Fruit fly (Drosophila melanogaster) whole organism, embryonic: ENCODE measurements around the gene CG15553.
A peak's percentile ranks its signal among the peaks of the same experiment; 100 is the strongest.

Experiments used
- Adf1 ChIP-seq: fragments of 200-800 bp; sonication (Bioruptor generic); IDR thresholded peaks from 2 replicates; pipeline ENCODE4 v1.3.6; 2022; ENCODE audit warnings: missing biosample characterization, missing genetic modification characterization
- Asciz ChIP-seq: fragments of 200-800 bp; sonication (Bioruptor generic); optimal IDR thresholded peaks from 2 replicates; lab custom pipeline; 2017; ENCODE audit warnings: missing biosample characterization, mild to moderate bottlenecking, missing genetic modification characterization, missing genetic modification reagents
- Blimp-1 ChIP-seq: fragments of 200-800 bp; sonication (Bioruptor generic); optimal IDR thresholded peaks from 3 replicates; lab custom pipeline; 2018; ENCODE audit warnings: missing biosample characterization, missing genetic modification characterization, mild to moderate bottlenecking, moderate library complexity, missing genetic modification reagents
- CG10431 ChIP-seq: fragments of 200-800 bp; sonication (Bioruptor generic); optimal IDR thresholded peaks from 3 replicates; lab custom pipeline; 2018; ENCODE audit warnings: missing biosample characterization, mild to moderate bottlenecking, missing genetic modification characterization
- CG12104 ChIP-seq: fragments of 200-800 bp; sonication (Bioruptor generic); optimal IDR thresholded peaks from 3 replicates; lab custom pipeline; 2016; ENCODE audit warnings: missing biosample characterization, missing genetic modification characterization
- CG15601 ChIP-seq: fragments of 200-800 bp; sonication (Bioruptor generic); optimal IDR thresholded peaks from 3 replicates; lab custom pipeline; 2019; ENCODE audit warnings: missing biosample characterization, mild to moderate bottlenecking, missing genetic modification characterization, moderate library complexity
- CG1602 ChIP-seq: fragments of 200-800 bp; sonication (Bioruptor generic); optimal IDR thresholded peaks from 3 replicates; lab custom pipeline; 2016; ENCODE audit warnings: missing biosample characterization, missing genetic modification characterization
- CG16815 ChIP-seq: fragments of 200-800 bp; sonication (Bioruptor generic); optimal IDR thresholded peaks from 3 replicates; lab custom pipeline; 2017; ENCODE audit warnings: missing biosample characterization, mild to moderate bottlenecking, missing genetic modification characterization
- CG1792 ChIP-seq: fragments of 200-800 bp; sonication (Bioruptor generic); optimal IDR thresholded peaks from 2 replicates; lab custom pipeline; 2016; ENCODE audit warnings: missing biosample characterization, missing genetic modification characterization
- CG1832 ChIP-seq: fragments of 200-800 bp; sonication (Bioruptor generic); optimal IDR thresholded peaks from 2 replicates; lab custom pipeline; 2017; ENCODE audit warnings: missing biosample characterization, mild to moderate bottlenecking, missing genetic modification characterization, inconsistent platforms
- CG2202 ChIP-seq: fragments of 200-800 bp; sonication (Bioruptor generic); optimal IDR thresholded peaks from 2 replicates; lab custom pipeline; 2018; ENCODE audit warnings: missing biosample characterization, mild to moderate bottlenecking, missing genetic modification characterization
- CG2889 ChIP-seq: fragments of 200-800 bp; sonication (Bioruptor generic); IDR thresholded peaks from 3 replicates; pipeline ENCODE4 v1.3.6; 2022; ENCODE audit warnings: missing biosample characterization, missing genetic modification characterization
- CG30403 ChIP-seq: fragments of 200-800 bp; sonication (Bioruptor generic); optimal IDR thresholded peaks from 3 replicates; lab custom pipeline; 2016; ENCODE audit warnings: missing biosample characterization, missing genetic modification characterization
- CG4360 ChIP-seq: fragments of 200-800 bp; sonication (Bioruptor generic); IDR thresholded peaks from 2 replicates; pipeline ENCODE4 v1.3.6; 2022; ENCODE audit warnings: missing biosample characterization, missing genetic modification characterization
- CG6254 ChIP-seq: fragments of 200-800 bp; sonication (Bioruptor generic); optimal IDR thresholded peaks from 3 replicates; lab custom pipeline; 2017; ENCODE audit warnings: mild to moderate bottlenecking, missing biosample characterization, missing genetic modification reagents, missing genetic modification characterization
- CG7556 ChIP-seq: fragments of 200-800 bp; sonication (Bioruptor generic); optimal IDR thresholded peaks from 2 replicates; lab custom pipeline; 2017; ENCODE audit warnings: missing biosample characterization, mild to moderate bottlenecking, missing genetic modification characterization
- CG7987 ChIP-seq: fragments of 200-800 bp; sonication (Bioruptor generic); optimal IDR thresholded peaks from 2 replicates; lab custom pipeline; 2018; ENCODE audit warnings: missing biosample characterization, mild to moderate bottlenecking, missing genetic modification characterization, moderate library complexity
- Camta ChIP-seq: fragments of 200-800 bp; sonication (Bioruptor generic); optimal IDR thresholded peaks from 2 replicates; lab custom pipeline; 2016; ENCODE audit warnings: missing biosample characterization, missing genetic modification characterization
- D19B ChIP-seq: fragments of 200-800 bp; sonication (Bioruptor generic); optimal IDR thresholded peaks from 2 replicates; lab custom pipeline; 2017; ENCODE audit warnings: missing biosample characterization, mild to moderate bottlenecking, missing genetic modification characterization
- Doc3 ChIP-seq: fragments of 200-800 bp; sonication (Bioruptor generic); IDR thresholded peaks from 3 replicates; pipeline ENCODE4 v1.3.6; 2022; ENCODE audit warnings: missing biosample characterization, missing genetic modification characterization; ENCODE audit not compliant: partially characterized antibody
- E2f1 ChIP-seq: fragments of 200-800 bp; sonication (Bioruptor generic); IDR thresholded peaks from 2 replicates; pipeline ENCODE4 v1.3.6; 2022; ENCODE audit warnings: missing biosample characterization, missing genetic modification characterization
- H2.0 ChIP-seq: fragments of 200-800 bp; sonication (Bioruptor generic); IDR thresholded peaks from 2 replicates; pipeline ENCODE4 v1.3.6; 2022; ENCODE audit warnings: missing biosample characterization, missing genetic modification characterization
- Hand ChIP-seq: fragments of 200-800 bp; sonication (Bioruptor generic); optimal IDR thresholded peaks from 2 replicates; lab custom pipeline; 2017; ENCODE audit warnings: mild to moderate bottlenecking, missing biosample characterization, missing genetic modification reagents, missing genetic modification characterization
- Hmr ChIP-seq: fragments of 200-800 bp; sonication (Bioruptor generic); optimal IDR thresholded peaks from 3 replicates; lab custom pipeline; 2017; ENCODE audit warnings: mild to moderate bottlenecking, missing biosample characterization, missing genetic modification reagents, missing genetic modification characterization
- Hsf ChIP-seq: fragments of 200-800 bp; sonication (Bioruptor generic); optimal IDR thresholded peaks from 3 replicates; lab custom pipeline; 2016; ENCODE audit warnings: missing biosample characterization, missing genetic modification characterization
- Mad ChIP-seq: fragments of 200-800 bp; sonication (Bioruptor generic); optimal IDR thresholded peaks from 2 replicates; lab custom pipeline; 2016; ENCODE audit warnings: missing biosample characterization, missing genetic modification characterization
- Six4 ChIP-seq: fragments of 200-800 bp; sonication (Bioruptor generic); optimal IDR thresholded peaks from 2 replicates; lab custom pipeline; 2016; ENCODE audit warnings: missing biosample characterization, missing genetic modification characterization
- Sox102F ChIP-seq: fragments of 200-800 bp; sonication (Bioruptor generic); optimal IDR thresholded peaks from 2 replicates; lab custom pipeline; 2018; ENCODE audit warnings: missing biosample characterization, mild to moderate bottlenecking, missing genetic modification characterization, moderate library complexity
- bigmax ChIP-seq: fragments of 200-800 bp; sonication (Bioruptor generic); optimal IDR thresholded peaks from 2 replicates; lab custom pipeline; 2018; ENCODE audit warnings: missing biosample characterization, mild to moderate bottlenecking, missing genetic modification characterization
- cato ChIP-seq: fragments of 200-800 bp; sonication (Bioruptor generic); optimal IDR thresholded peaks from 2 replicates; lab custom pipeline; 2016; ENCODE audit warnings: missing biosample characterization, missing genetic modification characterization, borderline replicate concordance
- chm ChIP-seq: fragments of 200-800 bp; sonication (Bioruptor generic); IDR thresholded peaks from 2 replicates; pipeline ENCODE4 v1.3.6; 2022; ENCODE audit warnings: missing biosample characterization, missing genetic modification characterization
- crol ChIP-seq: fragments of 200-800 bp; sonication (Bioruptor generic); IDR thresholded peaks from 2 replicates; pipeline ENCODE4 v1.3.6; 2022; ENCODE audit warnings: missing biosample characterization, missing genetic modification characterization
- danr ChIP-seq: fragments of 200-800 bp; sonication (Bioruptor generic); IDR thresholded peaks from 2 replicates; pipeline ENCODE4 v1.3.6; 2022; ENCODE audit warnings: missing biosample characterization, missing genetic modification characterization
- dati ChIP-seq: fragments of 200-800 bp; sonication (Bioruptor generic); IDR thresholded peaks from 2 replicates; pipeline ENCODE4 v1.3.6; 2022; ENCODE audit warnings: missing biosample characterization, missing genetic modification characterization
- dpn ChIP-seq, 2 experiments: fragments of 200-800 bp; sonication (Bioruptor generic); optimal IDR thresholded peaks; 3 replicates each; lab custom pipeline; 2016; ENCODE audit warnings: missing biosample characterization in 2 of 2, missing genetic modification characterization in 2 of 2
- fd96Cb ChIP-seq: fragments of 200-800 bp; sonication (Bioruptor generic); optimal IDR thresholded peaks from 2 replicates; lab custom pipeline; 2018; ENCODE audit warnings: missing biosample characterization, mild to moderate bottlenecking, missing genetic modification characterization, moderate library complexity
- her ChIP-seq: fragments of 200-800 bp; sonication (Bioruptor generic); optimal IDR thresholded peaks from 2 replicates; lab custom pipeline; 2016; ENCODE audit warnings: missing biosample characterization, missing genetic modification characterization
- inv ChIP-seq: fragments of 200-800 bp; sonication (Bioruptor generic); IDR thresholded peaks from 2 replicates; pipeline ENCODE4 v1.3.6; 2022; ENCODE audit warnings: missing biosample characterization, missing genetic modification characterization; ENCODE audit not compliant: partially characterized antibody
- jing ChIP-seq: fragments of 200-800 bp; sonication (Bioruptor generic); optimal IDR thresholded peaks from 2 replicates; lab custom pipeline; 2018; ENCODE audit warnings: missing biosample characterization, mild to moderate bottlenecking, missing genetic modification characterization
- pfk ChIP-seq: fragments of 200-800 bp; sonication (Bioruptor generic); optimal IDR thresholded peaks from 2 replicates; lab custom pipeline; 2018; ENCODE audit warnings: missing biosample characterization, mild to moderate bottlenecking, missing genetic modification characterization, moderate library complexity
- pho ChIP-seq: fragments of 200-800 bp; sonication (Bioruptor generic); optimal IDR thresholded peaks from 2 replicates; lab custom pipeline; 2016; ENCODE audit warnings: missing biosample characterization, missing genetic modification characterization
- pros ChIP-seq: fragments of 200-800 bp; sonication (Bioruptor generic); optimal IDR thresholded peaks from 3 replicates; lab custom pipeline; 2019; ENCODE audit warnings: missing biosample characterization, mild to moderate bottlenecking, missing genetic modification characterization, moderate library complexity
- scrt ChIP-seq: fragments of 200-800 bp; sonication (Bioruptor generic); optimal IDR thresholded peaks from 2 replicates; lab custom pipeline; 2018; ENCODE audit warnings: missing biosample characterization, mild to moderate bottlenecking, missing genetic modification characterization, moderate library complexity
- slbo ChIP-seq: fragments of 200-800 bp; sonication (Bioruptor generic); IDR thresholded peaks from 2 replicates; pipeline ENCODE4 v1.3.6; 2022; ENCODE audit warnings: missing biosample characterization, missing genetic modification characterization
- slp2 ChIP-seq: fragments of 200-800 bp; sonication (Bioruptor generic); optimal IDR thresholded peaks from 2 replicates; lab custom pipeline; 2016; ENCODE audit warnings: missing biosample characterization, missing genetic modification characterization
- sob ChIP-seq: fragments of 200-800 bp; sonication (Bioruptor generic); IDR thresholded peaks from 2 replicates; pipeline ENCODE4 v1.3.6; 2022; ENCODE audit warnings: missing biosample characterization, missing genetic modification characterization
- sr ChIP-seq: fragments of 200-800 bp; sonication (Bioruptor generic); IDR thresholded peaks from 3 replicates; pipeline ENCODE4 v1.3.6; 2022; ENCODE audit warnings: missing biosample characterization, missing genetic modification characterization
- trem ChIP-seq: fragments of 200-800 bp; optimal IDR thresholded peaks from 3 replicates; lab custom pipeline; 2019; ENCODE audit warnings: missing biosample characterization, mild to moderate bottlenecking, missing genetic modification characterization, moderate library complexity
- ttk ChIP-seq: fragments of 200-800 bp; sonication (Bioruptor generic); IDR thresholded peaks from 2 replicates; pipeline ENCODE4 v2.1.2; 2022; ENCODE audit warnings: missing biosample characterization, missing genetic modification characterization

Gene CG15553

DNA sequence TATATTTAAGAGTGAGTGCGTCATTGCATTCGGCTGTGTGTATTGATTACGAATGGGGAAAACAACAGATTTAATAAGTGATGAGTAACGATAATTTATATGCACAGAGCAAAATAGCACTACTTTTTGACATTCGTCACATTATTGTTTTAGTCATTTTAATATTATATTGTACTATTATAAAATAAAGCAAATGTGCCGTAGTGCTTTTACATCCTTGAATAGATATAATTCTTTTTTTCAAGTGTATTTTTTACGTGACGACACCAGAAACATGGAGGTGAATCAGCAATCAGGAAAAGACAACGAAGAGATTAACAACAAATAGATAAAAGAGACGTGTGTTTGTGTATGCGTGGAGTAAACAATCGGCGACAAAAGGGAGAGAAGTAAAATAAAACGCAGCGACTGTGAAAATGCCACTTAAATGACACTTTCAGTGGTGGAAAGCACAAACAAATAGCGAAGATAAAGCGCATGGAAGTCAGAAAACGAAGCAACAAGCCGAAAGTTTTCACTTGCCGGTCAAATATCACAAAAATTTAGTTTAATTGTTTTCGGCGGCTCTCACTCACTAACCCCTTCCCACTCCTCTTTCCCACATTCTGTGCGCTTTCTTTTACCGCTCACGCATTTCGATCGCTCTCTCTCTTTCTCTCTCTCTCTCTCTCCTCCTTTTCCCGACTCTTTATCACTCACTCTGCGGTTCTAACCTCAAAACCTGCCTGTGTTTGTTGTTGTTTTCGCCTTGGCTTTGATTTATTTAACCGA lies 41.7 kb downstream of the CG15553 start (continued):
- TF ChIP-seq CG4360 (GFP tag; lab: Robert Waterston, UW) (peak; percentile 93), CG7987 (GFP tag; lab: Kevin White, UChicago) (peak; percentile 42), CG1792 (no peak), CG6254 (GFP tag; lab: Kevin White, UChicago) (peak; percentile 86), chm (GFP tag; lab: Robert Waterston, UW) (peak; percentile 46), ttk (GFP tag; lab: Robert Waterston, UW) (peak; percentile 82), Hand (GFP tag; lab: Kevin White, UChicago) (peak; percentile 59), scrt (GFP tag; lab: Kevin White, UChicago) (peak; percentile 54), trem (tag; lab: Kevin White, UChicago) (peak; percentile 78), Asciz (GFP tag; lab: Kevin White, UChicago) (peak; percentile 87), fd96Cb (tag; lab: Kevin White, UChicago) (peak; percentile 87), danr (GFP tag; lab: Robert Waterston, UW) (peak; percentile 66; the same call in 1 of the 2 replicates), CG1602 (peak; percentile 60), CG2202 (tag; lab: Kevin White, UChicago) (peak; percentile 76), Mad (no peak), CG30403 (peak; percentile 75), CG12104 (GFP tag; lab: Kevin White, UChicago) (peak; percentile 79), dpn (GFP tag; optimal IDR thresholded peaks at IDR 0.05; lab: Kevin White, UChicago) (peak in 1 of 2 experiments; percentile 73), crol (peak; percentile 81), pho (GFP tag; lab: Kevin White, UChicago) (no peak), CG7556 (GFP tag; lab: Kevin White, UChicago) (peak; percentile 80), jing (GFP tag; lab: Kevin White, UChicago) (peak; percentile 72), CG2889 (GFP tag; lab: Robert Waterston, UW) (0 out of 3 replicates have a peak, but pooled peaks have one; percentile 45), bigmax (peak; percentile 98), Hmr (GFP tag; lab: Kevin White, UChicago) (peak; percentile 81), CG10431 (peak; percentile 54), slbo (GFP tag; lab: Robert Waterston, UW) (peak; percentile 84), inv (GFP tag; lab: Robert Waterston, UW) (no peak), Camta (GFP tag; lab: Kevin White, UChicago) (peak; percentile 51), E2f1 (GFP tag; lab: Robert Waterston, UW) (peak; percentile 27; the same call in 1 of the 2 replicates), H2.0 (GFP tag; lab: Robert Waterston, UW) (peak; percentile 78), sr (GFP tag; lab: Robert Waterston, UW) (no peak; the same call in 2 of the 3 replicates), pfk (GFP tag; lab: Kevin White, UChicago) (no peak), CG16815 (GFP tag; lab: Kevin White, UChicago) (peak; percentile 64), dati (GFP tag; lab: Robert Waterston, UW) (peak; percentile 61; the same call in 1 of the 2 replicates), Six4 (GFP tag; lab: Kevin White, UChicago) (peak; percentile 57), Doc3 (GFP tag; lab: Robert Waterston, UW) (no peak), pros (GFP tag; lab: Kevin White, UChicago) (peak; percentile 20), Adf1 (GFP tag; lab: Robert Waterston, UW) (no peak), her (GFP tag; lab: Kevin White, UChicago) (no peak), CG15601 (tag; lab: Kevin White, UChicago) (peak; percentile 78), sob (peak; percentile 71), CG1832 (GFP tag; lab: Kevin White, UChicago) (peak; percentile 54), Sox102F (GFP tag; lab: Kevin White, UChicago) (peak; percentile 92), D19B (GFP tag; lab: Kevin White, UChicago) (peak; percentile 43), cato (GFP tag; lab: Kevin White, UChicago) (peak; percentile 52), Hsf (GFP tag; lab: Kevin White, UChicago) (peak; percentile 40), Blimp-1 (GFP tag; lab: Kevin White, UChicago) (peak; percentile 87), slp2 (GFP tag; lab: Kevin White, UChicago) (no peak)
